Worm (Caenorhabditis elegans) whole organism, L2 larva: ENCODE results near the gene F54C8.1.

Experiments used
- C34F6.9 ChIP-seq: fragments of 150-350 bp; optimal IDR thresholded peaks from 2 replicates; lab custom pipeline; 2014; ENCODE audit warnings: missing biosample characterization, missing genetic modification characterization
- F13H6.1 ChIP-seq: sonication (generic microtip); optimal IDR thresholded peaks from 2 replicates; lab custom pipeline; 2016; ENCODE audit warnings: missing genetic modification characterization, missing compliant biosample characterization
- R02D3.7 ChIP-seq: fragments of 150-350 bp; optimal IDR thresholded peaks from 2 replicates; lab custom pipeline; 2014; ENCODE audit warnings: missing biosample characterization, missing genetic modification characterization
- Y55F3AM.14 ChIP-seq: fragments of 200-800 bp; sonication (Bioruptor generic); optimal IDR thresholded peaks from 2 replicates; lab custom pipeline; 2018; ENCODE audit warnings: mild to moderate bottlenecking, missing genetic modification characterization, missing compliant biosample characterization
- ZK546.5 ChIP-seq: sonication (generic microtip); optimal IDR thresholded peaks from 2 replicates; lab custom pipeline; 2017; ENCODE audit warnings: missing biosample characterization, missing genetic modification characterization
- alr-1 ChIP-seq: fragments of 150-350 bp; optimal IDR thresholded peaks from 2 replicates; lab custom pipeline; 2014; ENCODE audit warnings: missing biosample characterization, missing genetic modification characterization
- ama-1 ChIP-seq: fragments of 150-350 bp; optimal IDR thresholded peaks from 2 replicates; lab custom pipeline; 2018; ENCODE audit warnings: inconsistent platforms
- blmp-1 ChIP-seq: sonication (generic microtip); optimal IDR thresholded peaks from 2 replicates; lab custom pipeline; 2017; ENCODE audit warnings: missing genetic modification characterization, mild to moderate bottlenecking, missing compliant biosample characterization, antibody characterized with exemption, moderate library complexity; ENCODE audit not compliant: insufficient read depth
- ceh-16 ChIP-seq: fragments of 150-350 bp; optimal IDR thresholded peaks from 2 replicates; lab custom pipeline; 2014; ENCODE audit warnings: missing biosample characterization, missing genetic modification characterization
- crh-2 ChIP-seq: sonication (generic microtip); optimal IDR thresholded peaks from 2 replicates; lab custom pipeline; 2017; ENCODE audit warnings: missing biosample characterization, missing genetic modification characterization
- egl-27 ChIP-seq: sonication (generic microtip); optimal IDR thresholded peaks from 3 replicates; lab custom pipeline; 2017; ENCODE audit warnings: missing biosample characterization, missing genetic modification reagents, missing genetic modification characterization
- elt-1 ChIP-seq: fragments of 150-350 bp; optimal IDR thresholded peaks from 2 replicates; lab custom pipeline; 2014; ENCODE audit warnings: missing biosample characterization, missing genetic modification characterization
- elt-3 ChIP-seq: sonication (generic microtip); optimal IDR thresholded peaks from 2 replicates; lab custom pipeline; 2017; ENCODE audit warnings: missing biosample characterization, missing genetic modification characterization
- fos-1 ChIP-seq: fragments of 150-350 bp; optimal IDR thresholded peaks from 2 replicates; lab custom pipeline; 2014; ENCODE audit warnings: missing biosample characterization, missing genetic modification characterization
- gmeb-1 ChIP-seq: fragments of 150-350 bp; optimal IDR thresholded peaks from 2 replicates; lab custom pipeline; 2014; ENCODE audit warnings: missing biosample characterization, missing genetic modification characterization
- lin-11 ChIP-seq: fragments of 150-350 bp; sonication (generic microtip); optimal IDR thresholded peaks from 2 replicates; lab custom pipeline; 2014; ENCODE audit warnings: missing biosample characterization, missing genetic modification characterization, inconsistent platforms, mixed read lengths
- lin-13 ChIP-seq: fragments of 150-350 bp; optimal IDR thresholded peaks from 2 replicates; lab custom pipeline; 2014; ENCODE audit warnings: missing biosample characterization, missing genetic modification reagents, missing genetic modification characterization
- lin-39 ChIP-seq: fragments of 150-350 bp; optimal IDR thresholded peaks from 2 replicates; lab custom pipeline; 2014; ENCODE audit warnings: missing biosample characterization, missing genetic modification reagents, missing genetic modification characterization
- lsy-2 ChIP-seq, 2 experiments: fragments of 150-350 bp in 1 of 2; sonication (generic microtip) in 1 of 2; optimal IDR thresholded peaks; 2 replicates each; lab custom pipeline; 2014 to 2017; ENCODE audit warnings: missing biosample characterization in 2 of 2, missing genetic modification characterization in 2 of 2
- mbf-1 ChIP-seq: sonication (generic microtip); optimal IDR thresholded peaks from 2 replicates; lab custom pipeline; 2017; ENCODE audit warnings: missing biosample characterization, missing genetic modification characterization
- mdl-1 ChIP-seq, 2 experiments: fragments of 150-350 bp in 1 of 2; sonication (generic microtip) in 1 of 2; optimal IDR thresholded peaks; 2 replicates each; lab custom pipeline; 2017; ENCODE audit warnings: missing biosample characterization in 2 of 2, missing genetic modification characterization in 2 of 2
- nhr-10 ChIP-seq: sonication (generic microtip); optimal IDR thresholded peaks from 2 replicates; lab custom pipeline; 2017; ENCODE audit warnings: missing biosample characterization, missing genetic modification characterization
- nhr-11 ChIP-seq: fragments of 150-350 bp; optimal IDR thresholded peaks from 2 replicates; lab custom pipeline; 2014; ENCODE audit warnings: missing biosample characterization, missing genetic modification characterization
- nhr-129 ChIP-seq: fragments of 150-350 bp; optimal IDR thresholded peaks from 2 replicates; lab custom pipeline; 2014; ENCODE audit warnings: missing biosample characterization, missing genetic modification characterization
- nhr-21 ChIP-seq: fragments of 150-350 bp; optimal IDR thresholded peaks from 2 replicates; lab custom pipeline; 2014; ENCODE audit warnings: missing biosample characterization, missing genetic modification characterization
- nhr-23 ChIP-seq: fragments of 150-350 bp; optimal IDR thresholded peaks from 2 replicates; lab custom pipeline; 2014; ENCODE audit warnings: missing biosample characterization, missing genetic modification reagents, missing genetic modification characterization
- nhr-237 ChIP-seq: fragments of 150-350 bp; optimal IDR thresholded peaks from 2 replicates; lab custom pipeline; 2014; ENCODE audit warnings: missing biosample characterization, missing genetic modification characterization
- nhr-25 ChIP-seq: fragments of 150-350 bp; sonication (generic microtip); optimal IDR thresholded peaks from 3 replicates; lab custom pipeline; 2014; ENCODE audit warnings: missing biosample characterization, missing genetic modification characterization
- nhr-6 ChIP-seq: fragments of 150-350 bp; optimal IDR thresholded peaks from 2 replicates; lab custom pipeline; 2014; ENCODE audit warnings: missing biosample characterization, missing genetic modification characterization
- peb-1 ChIP-seq: fragments of 150-350 bp; optimal IDR thresholded peaks from 2 replicates; lab custom pipeline; 2014; ENCODE audit warnings: missing biosample characterization, missing genetic modification characterization
- skn-1 ChIP-seq: sonication (generic microtip); optimal IDR thresholded peaks from 2 replicates; lab custom pipeline; 2017; ENCODE audit warnings: missing biosample characterization, missing genetic modification characterization
- sma-3 ChIP-seq: sonication (generic microtip); optimal IDR thresholded peaks from 2 replicates; lab custom pipeline; 2016; ENCODE audit warnings: missing genetic modification reagents, missing genetic modification characterization, missing compliant biosample characterization
- sma-9 ChIP-seq, 2 experiments: fragments of 150-350 bp in 1 of 2; sonication (generic microtip) in 1 of 2; optimal IDR thresholded peaks; 2 replicates each; lab custom pipeline; 2014 to 2016; ENCODE audit warnings: missing genetic modification characterization in 2 of 2, mild to moderate bottlenecking in 1 of 2, missing biosample characterization in 1 of 2, missing compliant biosample characterization in 1 of 2, missing genetic modification reagents in 1 of 2, moderate library complexity in 1 of 2
- snpc-4 ChIP-seq: fragments of 150-350 bp; optimal IDR thresholded peaks from 2 replicates; lab custom pipeline; 2014; ENCODE audit warnings: missing biosample characterization, missing genetic modification characterization
- unc-55 ChIP-seq: fragments of 150-350 bp; sonication (generic microtip); optimal IDR thresholded peaks from 3 replicates; lab custom pipeline; 2014; ENCODE audit warnings: missing biosample characterization, missing genetic modification reagents, missing genetic modification characterization
- unc-62 ChIP-seq: fragments of 150-350 bp; optimal IDR thresholded peaks from 2 replicates; lab custom pipeline; 2014; ENCODE audit warnings: missing biosample characterization, missing genetic modification reagents, missing genetic modification characterization
- zag-1 ChIP-seq: fragments of 150-350 bp; optimal IDR thresholded peaks from 2 replicates; lab custom pipeline; 2014; ENCODE audit warnings: missing biosample characterization, missing genetic modification characterization
- ztf-1 ChIP-seq: fragments of 200-800 bp; sonication (Bioruptor generic); conservative IDR thresholded peaks from 2 replicates; pipeline ENCODE4 v1.3.6; 2022; ENCODE audit warnings: missing genetic modification characterization, missing compliant biosample characterization
- ztf-11 ChIP-seq: sonication (generic microtip); optimal IDR thresholded peaks from 2 replicates; lab custom pipeline; 2017; ENCODE audit warnings: missing biosample characterization, missing genetic modification characterization

F54C8.1 gene

DNA sequence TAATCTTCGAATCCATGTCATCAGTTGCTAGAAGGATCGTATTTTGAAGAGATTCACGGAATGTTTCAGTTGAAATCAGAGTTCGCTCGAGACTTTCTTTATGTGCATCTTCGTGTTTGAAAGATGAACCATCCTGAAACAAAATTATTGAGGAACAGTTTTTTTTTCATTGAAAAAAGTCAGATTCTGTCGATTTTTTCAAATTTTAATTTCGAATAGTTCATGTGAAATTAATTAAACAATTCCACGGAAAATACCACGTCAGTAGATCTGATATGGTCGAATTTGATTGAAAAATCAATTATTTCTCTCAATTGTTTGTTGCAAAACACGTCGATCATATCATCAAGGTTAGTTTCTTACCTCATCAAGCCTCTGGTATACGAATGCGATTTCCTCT lies at the start of gene F54C8.1:
Gene F54C8.1, plus strand, starts transcription at position 301 of the 400 bp plus-strand sequence.
- TF ChIP-seq nhr-10 (tag; lab: Kevin White, UChicago): no peak
- no peak for TF ChIP-seq unc-55
- no peak for TF ChIP-seq nhr-23 (tag; lab: Kevin White, UChicago)
- no peak for TF ChIP-seq lin-39 (tag; lab: Kevin White, UChicago)
- TF ChIP-seq mdl-1 (tag; optimal IDR thresholded peaks at IDR 0.05; lab: Kevin White, UChicago): no peak
- TF ChIP-seq lsy-2 (tag; optimal IDR thresholded peaks at IDR 0.05; lab: Kevin White, UChicago): no peak
- TF ChIP-seq blmp-1 (tag; lab: Kevin White, UChicago): no peak
- no peak for TF ChIP-seq elt-3 (tag; lab: Kevin White, UChicago)
- no peak for TF ChIP-seq nhr-21

DNA sequence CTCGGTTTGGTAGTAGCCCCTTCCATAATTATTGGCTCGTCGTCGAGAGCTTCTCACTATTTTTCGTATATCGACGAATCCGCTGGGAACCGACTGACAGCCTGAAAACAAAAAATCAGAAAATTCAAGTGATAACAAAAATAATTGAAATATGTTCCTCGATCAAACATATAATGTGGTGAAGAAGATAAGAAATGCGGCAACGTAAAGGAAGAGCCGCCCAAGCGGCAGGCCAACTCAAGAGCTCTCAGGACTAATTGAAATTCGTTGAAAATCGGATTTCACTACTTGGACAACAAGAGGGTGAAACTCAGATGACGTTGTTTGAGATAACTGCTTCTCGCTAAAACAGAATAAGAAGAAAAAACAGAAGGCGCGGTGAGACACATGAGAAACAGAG lies 49.5 kb upstream of the F54C8.1 start, which contains the start of gene slc-17.2:
Gene slc-17.2, minus strand, starts transcription at position 101 of the 400 bp plus-strand sequence.
- TF ChIP-seq unc-62 (GFP tag; lab: Kevin White, UChicago) (no peak), lin-11 (peak; percentile 5), snpc-4 (no peak), ztf-11 (tag; lab: Kevin White, UChicago) (no peak), sma-9 (GFP tag; optimal IDR thresholded peaks at IDR 0.05; lab: Kevin White, UChicago) (no peak), sma-9 (tag; optimal IDR thresholded peaks at IDR 0.05; lab: Kevin White, UChicago) (no peak)

DNA sequence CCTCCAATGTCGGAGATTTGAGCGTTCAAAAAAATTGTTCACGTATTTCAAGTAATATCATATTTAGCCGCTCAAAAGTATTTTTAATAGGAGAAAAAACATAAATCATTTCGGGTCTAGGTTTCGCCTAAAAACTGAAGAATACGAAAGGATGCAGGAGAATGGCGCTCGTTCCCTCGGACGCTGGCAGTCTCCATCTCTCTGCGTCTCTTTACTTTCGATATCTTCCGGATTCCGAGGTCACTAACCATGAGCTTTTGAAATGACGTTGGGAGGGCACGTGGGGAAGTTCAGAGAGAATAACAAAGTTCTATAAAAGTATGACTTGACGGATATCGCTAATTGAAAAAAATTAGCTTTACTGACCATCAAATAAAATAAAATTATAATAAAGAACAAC lies 48.6 kb upstream of the F54C8.1 start:
- TF ChIP-seq blmp-1 (tag; lab: Kevin White, UChicago) (no peak), R02D3.7 (tag; lab: Kevin White, UChicago) (no peak), unc-62 (GFP tag; lab: Kevin White, UChicago) (no peak), gmeb-1 (tag; lab: Kevin White, UChicago) (no peak), nhr-6 (tag; lab: Kevin White, UChicago) (no peak), ama-1 (lab: Kevin White, UChicago) (no peak), C34F6.9 (no peak), nhr-129 (tag; lab: Kevin White, UChicago) (peak; percentile 38), peb-1 (tag; lab: Kevin White, UChicago) (no peak), ceh-16 (tag; lab: Kevin White, UChicago) (no peak), fos-1 (tag; lab: Kevin White, UChicago) (no peak), crh-2 (peak; percentile 12), zag-1 (no peak), skn-1 (no peak), elt-1 (tag; lab: Kevin White, UChicago) (no peak), unc-55 (peak; percentile 14), mdl-1 (tag; optimal IDR thresholded peaks at IDR 0.05; lab: Kevin White, UChicago) (peak; percentile 22 to 67), lin-39 (tag; lab: Kevin White, UChicago) (no peak), nhr-237 (no peak), elt-3 (tag; lab: Kevin White, UChicago) (no peak), nhr-23 (tag; lab: Kevin White, UChicago) (no peak), lsy-2 (tag; optimal IDR thresholded peaks at IDR 0.05; lab: Kevin White, UChicago) (peak in 1 of 2 experiments; percentile 58), sma-9 (GFP tag; optimal IDR thresholded peaks at IDR 0.05; lab: Kevin White, UChicago) (peak; percentile 1), sma-9 (tag; optimal IDR thresholded peaks at IDR 0.05; lab: Kevin White, UChicago) (no peak), ztf-1 (no peak), lin-11 (no peak), nhr-21 (no peak), mbf-1 (tag; lab: Kevin White, UChicago) (no peak), egl-27 (no peak), ztf-11 (tag; lab: Kevin White, UChicago) (no peak), ZK546.5 (tag; lab: Kevin White, UChicago) (no peak), F13H6.1 (tag; lab: Kevin White, UChicago) (no peak), lin-13 (GFP tag; lab: Kevin White, UChicago) (no peak), nhr-25 (tag; lab: Kevin White, UChicago) (no peak), alr-1 (no peak), snpc-4 (no peak), nhr-11 (tag; lab: Kevin White, UChicago) (no peak), sma-3 (GFP tag; lab: Kevin White, UChicago) (no peak), Y55F3AM.14 (GFP tag; lab: Kevin White, UChicago) (no peak)
